Worm (Caenorhabditis elegans) whole organism, young adult: Measurements from ENCODE around the gene F42F12.11.

Experiments
- B0261.1 ChIP-seq: sonication (generic microtip); optimal IDR thresholded peaks from 2 replicates; lab custom pipeline; 2016; ENCODE audit warnings: mild to moderate bottlenecking, missing genetic modification characterization, moderate library complexity, missing compliant biosample characterization
- C17E4.6 ChIP-seq: fragments of 200-800 bp; sonication (Bioruptor generic); IDR thresholded peaks from 2 replicates; pipeline ENCODE4 v1.3.6; 2022; ENCODE audit warnings: missing genetic modification reagents, missing genetic modification characterization, missing compliant biosample characterization
- F10E7.11 ChIP-seq: sonication (generic microtip); optimal IDR thresholded peaks from 2 replicates; lab custom pipeline; 2017; ENCODE audit warnings: mild to moderate bottlenecking, missing genetic modification characterization, moderate library complexity, missing compliant biosample characterization
- F37B4.10 ChIP-seq: fragments of 200-800 bp; sonication (Bioruptor generic); IDR thresholded peaks from 2 replicates; pipeline ENCODE4 v1.3.6; 2022; ENCODE audit warnings: missing genetic modification characterization, missing compliant biosample characterization
- F39B2.1 ChIP-seq: fragments of 200-800 bp; sonication (Bioruptor generic); IDR thresholded peaks from 2 replicates; pipeline ENCODE4 v1.3.6; 2022; ENCODE audit warnings: missing genetic modification reagents, missing genetic modification characterization, missing compliant biosample characterization
- F57C9.4 ChIP-seq: sonication (generic microtip); optimal IDR thresholded peaks from 2 replicates; lab custom pipeline; 2017; ENCODE audit warnings: mild to moderate bottlenecking, missing genetic modification characterization, missing compliant biosample characterization
- ZK185.1 ChIP-seq: sonication (generic microtip); optimal IDR thresholded peaks from 2 replicates; lab custom pipeline; 2016; ENCODE audit warnings: mild to moderate bottlenecking, missing genetic modification characterization, missing compliant biosample characterization; ENCODE audit not compliant: poor library complexity, severe bottlenecking
- akir-1 ChIP-seq: fragments of 200-800 bp; sonication (Bioruptor generic); optimal IDR thresholded peaks from 2 replicates; lab custom pipeline; 2018; ENCODE audit warnings: mild to moderate bottlenecking, missing genetic modification characterization, moderate library complexity, missing compliant biosample characterization
- ama-1 ChIP-seq, 3 experiments: fragments of 150-350 bp in 1 of 3; sonication (generic microtip) in 2 of 3; optimal IDR thresholded peaks; 2 replicates each; lab custom pipeline; 2014 to 2018; ENCODE audit warnings: missing biosample characterization in 2 of 3, missing genetic modification characterization in 2 of 3, missing genetic modification reagents in 2 of 3
- aptf-2 ChIP-seq: fragments of 200-800 bp; sonication (Bioruptor generic); conservative IDR thresholded peaks from 2 replicates; pipeline ENCODE4 v1.3.6; 2022; ENCODE audit warnings: missing genetic modification reagents, missing genetic modification characterization, missing compliant biosample characterization
- aptf-3 ChIP-seq: fragments of 200-800 bp; sonication (Bioruptor generic); IDR thresholded peaks from 2 replicates; pipeline ENCODE4 v1.3.6; 2022; ENCODE audit warnings: missing genetic modification characterization, missing compliant biosample characterization
- atf-7 ChIP-seq: sonication (generic microtip); optimal IDR thresholded peaks from 2 replicates; lab custom pipeline; 2017; ENCODE audit warnings: mild to moderate bottlenecking, missing genetic modification characterization, missing compliant biosample characterization
- bed-1 ChIP-seq: fragments of 200-800 bp; sonication (Bioruptor generic); IDR thresholded peaks from 2 replicates; pipeline ENCODE4 v1.3.6; 2022; ENCODE audit warnings: missing genetic modification reagents, missing genetic modification characterization, missing compliant biosample characterization
- bed-2 ChIP-seq: fragments of 200-800 bp; sonication (Bioruptor generic); IDR thresholded peaks from 2 replicates; pipeline ENCODE4 v1.3.6; 2022; ENCODE audit warnings: missing genetic modification reagents, missing genetic modification characterization, missing compliant biosample characterization
- ccch-3 ChIP-seq: fragments of 200-800 bp; sonication (Bioruptor generic); optimal IDR thresholded peaks from 2 replicates; lab custom pipeline; 2018; ENCODE audit warnings: mild to moderate bottlenecking, missing genetic modification characterization, missing compliant biosample characterization
- cebp-1 ChIP-seq, 2 experiments: fragments of 200-800 bp in 1 of 2; sonication (Bioruptor generic) in 1 of 2; sonication (generic microtip) in 1 of 2; IDR thresholded peaks in 1 of 2; optimal IDR thresholded peaks in 1 of 2; 2 replicates each; pipeline versions ENCODE4 v1.3.6 to Lab custom; 2017 to 2022; ENCODE audit warnings: missing compliant biosample characterization in 2 of 2, missing genetic modification characterization in 2 of 2, mild to moderate bottlenecking in 1 of 2, missing genetic modification reagents in 1 of 2, moderate library complexity in 1 of 2
- ceh-100 ChIP-seq: fragments of 200-800 bp; sonication (Bioruptor generic); IDR thresholded peaks from 2 replicates; pipeline ENCODE4 v1.3.6; 2022; ENCODE audit warnings: missing genetic modification reagents, missing genetic modification characterization, missing compliant biosample characterization
- ceh-40 ChIP-seq: fragments of 200-800 bp; sonication (Bioruptor generic); IDR thresholded peaks from 2 replicates; pipeline ENCODE4 v1.3.6; 2022; ENCODE audit warnings: missing genetic modification characterization, missing compliant biosample characterization
- chd-7 ChIP-seq: sonication (generic microtip); optimal IDR thresholded peaks from 2 replicates; lab custom pipeline; 2016; ENCODE audit warnings: mild to moderate bottlenecking, missing genetic modification characterization, moderate library complexity, missing compliant biosample characterization
- die-1 ChIP-seq: sonication (generic microtip); optimal IDR thresholded peaks from 2 replicates; lab custom pipeline; 2016; ENCODE audit warnings: missing genotype, mild to moderate bottlenecking, missing genetic modification characterization, missing compliant biosample characterization
- efl-1 ChIP-seq: fragments of 150-350 bp; optimal IDR thresholded peaks from 2 replicates; lab custom pipeline; 2014; ENCODE audit warnings: missing biosample characterization, missing genetic modification reagents, missing genetic modification characterization
- egl-18 ChIP-seq: fragments of 200-800 bp; sonication (Bioruptor generic); IDR thresholded peaks from 2 replicates; pipeline ENCODE4 v1.3.6; 2022; ENCODE audit warnings: missing genetic modification reagents, missing genetic modification characterization, missing compliant biosample characterization
- ets-4 ChIP-seq: fragments of 200-800 bp; sonication (Bioruptor generic); optimal IDR thresholded peaks from 2 replicates; lab custom pipeline; 2018; ENCODE audit warnings: mild to moderate bottlenecking, missing genetic modification characterization, missing compliant biosample characterization
- gei-17 ChIP-seq: fragments of 200-800 bp; sonication (Bioruptor generic); optimal IDR thresholded peaks from 2 replicates; lab custom pipeline; 2018; ENCODE audit warnings: mild to moderate bottlenecking, missing genetic modification characterization, missing compliant biosample characterization
- hlh-12 ChIP-seq: sonication (generic microtip); optimal IDR thresholded peaks from 2 replicates; lab custom pipeline; 2016; ENCODE audit warnings: missing genetic modification characterization, missing compliant biosample characterization
- hlh-26 ChIP-seq: fragments of 200-800 bp; sonication (Bioruptor generic); conservative IDR thresholded peaks from 2 replicates; pipeline ENCODE4 v1.3.6; 2022; ENCODE audit warnings: missing genetic modification reagents, missing genetic modification characterization, missing compliant biosample characterization
- let-607 ChIP-seq, 2 experiments: fragments of 200-800 bp in 1 of 2; sonication (Bioruptor generic) in 1 of 2; sonication (generic microtip) in 1 of 2; optimal IDR thresholded peaks; 2 replicates each; lab custom pipeline; 2016 to 2018; ENCODE audit warnings: mild to moderate bottlenecking in 2 of 2, missing compliant biosample characterization in 2 of 2, missing genetic modification characterization in 2 of 2, moderate library complexity in 2 of 2, missing genotype in 1 of 2
- lin-26 ChIP-seq: fragments of 200-800 bp; sonication (Bioruptor generic); IDR thresholded peaks from 2 replicates; pipeline ENCODE4 v1.3.6; 2022; ENCODE audit warnings: missing genetic modification reagents, missing genetic modification characterization, missing compliant biosample characterization
- lir-1 ChIP-seq: fragments of 200-800 bp; sonication (Bioruptor generic); conservative IDR thresholded peaks from 2 replicates; pipeline ENCODE4 v1.3.6; 2022; ENCODE audit warnings: missing genetic modification reagents, missing genetic modification characterization, missing compliant biosample characterization
- lsl-1 ChIP-seq: fragments of 200-800 bp; sonication (Bioruptor generic); optimal IDR thresholded peaks from 2 replicates; lab custom pipeline; 2018; ENCODE audit warnings: mild to moderate bottlenecking, missing genetic modification characterization, moderate library complexity, missing compliant biosample characterization
- madf-8 ChIP-seq: fragments of 200-800 bp; sonication (Bioruptor generic); conservative IDR thresholded peaks from 2 replicates; pipeline ENCODE4 v1.3.6; 2022; ENCODE audit warnings: missing genetic modification reagents, missing genetic modification characterization, missing compliant biosample characterization
- mcd-1 ChIP-seq: fragments of 200-800 bp; sonication (Bioruptor generic); IDR thresholded peaks from 2 replicates; pipeline ENCODE4 v1.3.6; 2022; ENCODE audit warnings: missing genetic modification reagents, missing genetic modification characterization, missing compliant biosample characterization
- nfya-1 ChIP-seq: sonication (generic microtip); optimal IDR thresholded peaks from 2 replicates; lab custom pipeline; 2017; ENCODE audit warnings: antibody characterized with exemption, missing compliant biosample characterization, missing genetic modification characterization, borderline replicate concordance; ENCODE audit not compliant: insufficient read depth
- nfyb-1 ChIP-seq: fragments of 200-800 bp; sonication (Bioruptor generic); IDR thresholded peaks from 2 replicates; pipeline ENCODE4 v1.3.6; 2022; ENCODE audit warnings: missing genetic modification reagents, missing genetic modification characterization, missing compliant biosample characterization
- nhr-27 ChIP-seq: fragments of 200-800 bp; sonication (Bioruptor generic); optimal IDR thresholded peaks from 2 replicates; lab custom pipeline; 2018; ENCODE audit warnings: mild to moderate bottlenecking, missing genetic modification characterization, moderate library complexity, missing compliant biosample characterization
- nhr-80 ChIP-seq: sonication (generic microtip); optimal IDR thresholded peaks from 2 replicates; lab custom pipeline; 2016; ENCODE audit warnings: missing genetic modification characterization, missing compliant biosample characterization
- nhr-90 ChIP-seq: sonication (generic microtip); optimal IDR thresholded peaks from 2 replicates; lab custom pipeline; 2016; ENCODE audit warnings: missing genotype, mild to moderate bottlenecking, missing genetic modification characterization, missing compliant biosample characterization
- pbrm-1 ChIP-seq: fragments of 200-800 bp; sonication (Bioruptor generic); IDR thresholded peaks from 2 replicates; pipeline ENCODE4 v1.3.6; 2022; ENCODE audit warnings: missing genetic modification reagents, missing genetic modification characterization, missing compliant biosample characterization
- pha-4 ChIP-seq: fragments of 150-350 bp; sonication (generic microtip); optimal IDR thresholded peaks from 2 replicates; lab custom pipeline; 2014; ENCODE audit warnings: missing biosample characterization, missing genetic modification reagents, missing genetic modification characterization
- sea-2 ChIP-seq: fragments of 200-800 bp; sonication (Bioruptor generic); IDR thresholded peaks from 2 replicates; pipeline ENCODE4 v1.3.6; 2022; ENCODE audit warnings: missing genetic modification characterization, missing compliant biosample characterization
- snpc-1.3 ChIP-seq: sonication (generic microtip); optimal IDR thresholded peaks from 2 replicates; lab custom pipeline; 2017; ENCODE audit warnings: missing genetic modification characterization, mild to moderate bottlenecking, missing compliant biosample characterization, antibody characterized with exemption, moderate library complexity, missing genotype, missing genetic modification reagents; ENCODE audit not compliant: insufficient read depth
- snpc-4 ChIP-seq, 5 experiments: fragments of 150-350 bp in 1 of 5; sonication (generic microtip) in 4 of 5; optimal IDR thresholded peaks; 2 replicates each; lab custom pipeline; 2014 to 2018; ENCODE audit warnings: missing genetic modification characterization in 5 of 5, missing biosample characterization in 3 of 5, antibody characterized with exemption in 2 of 5, mild to moderate bottlenecking in 2 of 5, missing compliant biosample characterization in 2 of 5, missing genotype in 2 of 5, moderate library complexity in 2 of 5, missing genetic modification reagents in 1 of 5
- sptf-2 ChIP-seq: fragments of 200-800 bp; sonication (Bioruptor generic); optimal IDR thresholded peaks from 2 replicates; lab custom pipeline; 2018; ENCODE audit warnings: mild to moderate bottlenecking, missing genetic modification characterization, missing compliant biosample characterization
- zfh-2 ChIP-seq: fragments of 200-800 bp; sonication (Bioruptor generic); conservative IDR thresholded peaks from 2 replicates; pipeline ENCODE4 v1.3.6; 2022; ENCODE audit warnings: missing genetic modification reagents, missing genetic modification characterization, missing compliant biosample characterization
- zim-3 ChIP-seq: sonication (generic microtip); optimal IDR thresholded peaks from 2 replicates; lab custom pipeline; 2017; ENCODE audit warnings: mild to moderate bottlenecking, missing genetic modification characterization, moderate library complexity, missing compliant biosample characterization
- ztf-22 ChIP-seq: fragments of 200-800 bp; sonication (Bioruptor generic); optimal IDR thresholded peaks from 2 replicates; lab custom pipeline; 2018; ENCODE audit warnings: mild to moderate bottlenecking, missing genetic modification characterization, moderate library complexity, missing compliant biosample characterization

Gene F42F12.11

DNA sequence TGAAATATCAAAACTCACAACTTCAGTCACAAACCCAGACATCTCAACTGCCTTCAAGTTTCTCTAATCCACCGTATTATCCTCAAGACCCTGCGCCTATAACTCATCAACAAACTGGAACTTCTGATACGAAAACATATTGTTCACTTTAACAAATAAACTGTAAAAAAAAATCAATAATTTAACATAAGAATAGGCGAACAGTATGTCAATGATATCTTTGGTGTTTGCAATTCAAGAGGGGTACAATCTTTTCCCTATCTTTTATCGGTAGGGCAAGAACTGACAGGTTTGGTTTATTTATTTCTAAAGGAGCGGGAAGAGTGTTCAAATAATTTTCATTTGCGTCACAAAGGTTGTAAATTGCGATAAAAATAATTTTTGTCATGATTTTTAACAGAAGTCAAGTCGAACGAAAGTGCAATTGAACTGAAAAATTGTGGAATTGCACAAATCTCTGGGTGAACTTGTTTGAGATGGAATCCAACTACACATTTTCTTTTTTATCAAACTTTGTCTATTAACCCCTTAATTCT is 16.2 kb downstream of the F42F12.11 start (continued):
- no peak for TF ChIP-seq zfh-2 (GFP tag; lab: Robert Waterston, UW)
- TF ChIP-seq sea-2 (GFP tag; lab: Robert Waterston, UW) = no peak
- peak; percentile 91 for TF ChIP-seq F10E7.11 (tag; lab: Kevin White, UChicago)
- no peak for TF ChIP-seq lsl-1 (GFP tag; lab: Kevin White, UChicago)
- TF ChIP-seq egl-18 = peak; percentile 88; the same call in 1 of the 2 replicates
- peak; percentile 66 for TF ChIP-seq die-1 (tag; lab: Kevin White, UChicago)
- TF ChIP-seq ztf-22 (GFP tag; lab: Kevin White, UChicago) = peak; percentile 67
- TF ChIP-seq cebp-1 (GFP tag; IDR thresholded peaks at IDR 0.05; lab: Robert Waterston, UW) = peak; percentile 78
- peak; percentile 96 for TF ChIP-seq cebp-1 (tag; optimal IDR thresholded peaks at IDR 0.05; lab: Kevin White, UChicago)
- peak; percentile 76 to 93 for TF ChIP-seq let-607 (tag; optimal IDR thresholded peaks at IDR 0.05; lab: Kevin White, UChicago)
- TF ChIP-seq pbrm-1 (GFP tag; lab: Robert Waterston, UW) = peak; percentile 90
- peak; percentile 89 for TF ChIP-seq ets-4 (GFP tag; lab: Kevin White, UChicago)
- peak; percentile 70 for TF ChIP-seq akir-1 (GFP tag; lab: Kevin White, UChicago)
- peak; percentile 23 for TF ChIP-seq zim-3 (tag; lab: Kevin White, UChicago)
- peak; percentile 97 for TF ChIP-seq pha-4 (tag; lab: Kevin White, UChicago)
- TF ChIP-seq nfya-1 (tag; lab: Kevin White, UChicago) = no peak
- TF ChIP-seq hlh-12 = no peak
- TF ChIP-seq efl-1 (GFP tag; lab: Kevin White, UChicago) = no peak
- peak; percentile 62 for TF ChIP-seq B0261.1 (tag; lab: Kevin White, UChicago)
- peak; percentile 80 for TF ChIP-seq nhr-27 (tag; lab: Kevin White, UChicago)
- TF ChIP-seq ama-1 (optimal IDR thresholded peaks at IDR 0.05; lab: Kevin White, UChicago) = no peak
- peak in 1 of 2 experiments; percentile 73 for TF ChIP-seq ama-1 (GFP tag; optimal IDR thresholded peaks at IDR 0.05; lab: Kevin White, UChicago)
- TF ChIP-seq ceh-40 (GFP tag; lab: Robert Waterston, UW) = 0 out of 2 replicates have a peak, but pooled peaks have one; percentile 28
- TF ChIP-seq madf-8 (GFP tag; lab: Robert Waterston, UW) = no peak
- TF ChIP-seq sptf-2 (GFP tag; lab: Kevin White, UChicago) = peak; percentile 38
- peak; percentile 51 for TF ChIP-seq snpc-4 (GFP tag; optimal IDR thresholded peaks at IDR 0.05; lab: Kevin White, UChicago)
- TF ChIP-seq snpc-4 (tag; optimal IDR thresholded peaks at IDR 0.05; lab: Kevin White, UChicago) = peak; percentile 71 to 86 (median 82)
- peak; percentile 71 for TF ChIP-seq F57C9.4 (tag; lab: Kevin White, UChicago)
- TF ChIP-seq mcd-1 = peak; percentile 82
- TF ChIP-seq F39B2.1 (GFP tag; lab: Robert Waterston, UW) = no peak
- TF ChIP-seq aptf-3 (GFP tag; lab: Robert Waterston, UW) = no peak
- peak; percentile 98 for TF ChIP-seq atf-7 (tag; lab: Kevin White, UChicago)
- no peak for TF ChIP-seq aptf-2
- TF ChIP-seq C17E4.6 = peak; percentile 77
- TF ChIP-seq gei-17 = peak; percentile 97
- peak; percentile 73 for TF ChIP-seq lin-26 (GFP tag; lab: Robert Waterston, UW)
- no peak for TF ChIP-seq F37B4.10 (GFP tag; lab: Robert Waterston, UW)
- TF ChIP-seq nhr-80 (tag; lab: Kevin White, UChicago) = peak; percentile 96
- TF ChIP-seq snpc-1.3 (tag; lab: Kevin White, UChicago) = no peak
- peak; percentile 89 for TF ChIP-seq chd-7
- TF ChIP-seq bed-2 (GFP tag; lab: Robert Waterston, UW) = peak; percentile 29; the same call in 1 of the 2 replicates
- peak; percentile 91 for TF ChIP-seq nhr-90 (tag; lab: Kevin White, UChicago)
- no peak for TF ChIP-seq bed-1 (GFP tag; lab: Robert Waterston, UW)
- TF ChIP-seq ccch-3 (GFP tag; lab: Kevin White, UChicago) = peak; percentile 86
- TF ChIP-seq ceh-100 (GFP tag; lab: Robert Waterston, UW) = peak; percentile 74
- TF ChIP-seq hlh-26 (GFP tag; lab: Robert Waterston, UW) = no peak
- peak; percentile 99 for TF ChIP-seq ZK185.1 (tag; lab: Kevin White, UChicago)
- peak; percentile 81 for TF ChIP-seq lir-1 (GFP tag; lab: Robert Waterston, UW)
- TF ChIP-seq nfyb-1 (GFP tag; lab: Robert Waterston, UW) = peak; percentile 95
